Fruit fly (Drosophila melanogaster): ENCODE data around the gene inaF-C.
"Not testable (repeated sequence)": the region's sequence is repeated elsewhere in the genome, so short reads cannot be mapped to it uniquely, and the experiment has no call there.

Gene inaF-C

dm6 chrX:11753973-11754372, 22.4 kb upstream of the inaF-C start, which contains the start of gene m:
m (plus strand) TSS chrX:11754273.
- not testable (repeated sequence) for TF ChIP-seq CG7045 (GFP tag; optimal IDR thresholded peaks at IDR 0.05); pad (GFP tag; optimal IDR thresholded peaks at IDR 0.05); CG7101 (tag; optimal IDR thresholded peaks at IDR 0.05)

dm6 chrX:11736421-11736820, 4.9 kb upstream of the inaF-C start:
- TF ChIP-seq bab1 (GFP tag; optimal IDR thresholded peaks at IDR 0.05) (no peak), pad (GFP tag; optimal IDR thresholded peaks at IDR 0.05) (no peak), Clk (GFP tag; optimal IDR thresholded peaks at IDR 0.05) (no peak), CG7101 (tag; optimal IDR thresholded peaks at IDR 0.05) (no peak)

- TF ChIP-seq CG5204 (GFP tag; optimal IDR thresholded peaks at IDR 0.05) (no peak), Clk (GFP tag; optimal IDR thresholded peaks at IDR 0.05) (no peak), CG33017 (tag; optimal IDR thresholded peaks at IDR 0.05) (no peak), cic (GFP tag; optimal IDR thresholded peaks at IDR 0.05) (no peak), bab1 (GFP tag; optimal IDR thresholded peaks at IDR 0.05) (no peak), Hr96 (GFP tag; optimal IDR thresholded peaks at IDR 0.05) (no peak), Mnt (GFP tag; optimal IDR thresholded peaks at IDR 0.05) (no peak), tj (GFP tag; optimal IDR thresholded peaks at IDR 0.05) (no peak), toe (GFP tag; optimal IDR thresholded peaks at IDR 0.05) (no peak), CG1620 (GFP tag; optimal IDR thresholded peaks at IDR 0.05) (no peak), CG7045 (GFP tag; optimal IDR thresholded peaks at IDR 0.05) (no peak), CG7101 (tag; optimal IDR thresholded peaks at IDR 0.05) (no peak)
These were observed 2.2 kb upstream of the inaF-C start, which contains the start of gene inaF-A for dm6 chrX:11733795-11734194. inaF-A (minus strand) TSS chrX:11733895.

dm6 chrX:11732670-11733069, 1.1 kb upstream of the inaF-C start, which contains the start of gene inaF-B:
inaF-B (minus strand) TSS chrX:11732770.
- TF ChIP-seq Crg-1 (GFP tag; optimal IDR thresholded peaks at IDR 0.05): no peak
- no peak for TF ChIP-seq pad (GFP tag; optimal IDR thresholded peaks at IDR 0.05)
- no peak for TF ChIP-seq tj (GFP tag; optimal IDR thresholded peaks at IDR 0.05)
- no peak for TF ChIP-seq CG12768 (GFP tag; optimal IDR thresholded peaks at IDR 0.05)
- no peak for TF ChIP-seq ovo (GFP tag; optimal IDR thresholded peaks at IDR 0.05)
- no peak for TF ChIP-seq cic (GFP tag; optimal IDR thresholded peaks at IDR 0.05)
- no peak for TF ChIP-seq CG33017 (tag; optimal IDR thresholded peaks at IDR 0.05)
- TF ChIP-seq Clk (GFP tag; optimal IDR thresholded peaks at IDR 0.05): no peak
- TF ChIP-seq CG7045 (GFP tag; optimal IDR thresholded peaks at IDR 0.05): no peak
- no peak for TF ChIP-seq CG5204 (GFP tag; optimal IDR thresholded peaks at IDR 0.05)
- no peak for TF ChIP-seq CG11617 (GFP tag; optimal IDR thresholded peaks at IDR 0.05)
- no peak for TF ChIP-seq bab1 (GFP tag; optimal IDR thresholded peaks at IDR 0.05)

dm6 chrX:11729993-11730392, 1.6 kb downstream of the inaF-C start:
- TF ChIP-seq Mnt (GFP tag; optimal IDR thresholded peaks at IDR 0.05): no peak
- TF ChIP-seq CG12768 (GFP tag; optimal IDR thresholded peaks at IDR 0.05): peak; percentile 38
- TF ChIP-seq CG7045 (GFP tag; optimal IDR thresholded peaks at IDR 0.05): peak; percentile 58
- TF ChIP-seq tj (GFP tag; optimal IDR thresholded peaks at IDR 0.05): peak; percentile 3
- TF ChIP-seq Crg-1 (GFP tag; optimal IDR thresholded peaks at IDR 0.05): no peak
- peak; percentile 35 for TF ChIP-seq Hr96 (GFP tag; optimal IDR thresholded peaks at IDR 0.05)
- TF ChIP-seq CG7101 (tag; optimal IDR thresholded peaks at IDR 0.05): peak; percentile 23
- peak; percentile 16 for TF ChIP-seq CG11617 (GFP tag; optimal IDR thresholded peaks at IDR 0.05)
- peak; percentile 6 for TF ChIP-seq pad (GFP tag; optimal IDR thresholded peaks at IDR 0.05)
- no peak for TF ChIP-seq cic (GFP tag; optimal IDR thresholded peaks at IDR 0.05)
- peak; percentile 57 for TF ChIP-seq CG5204 (GFP tag; optimal IDR thresholded peaks at IDR 0.05)
- TF ChIP-seq Clk (GFP tag; optimal IDR thresholded peaks at IDR 0.05): no peak

dm6 chrX:11728999-11729398, 2.6 kb downstream of the inaF-C start, which contains the start of gene inaF-D:
inaF-D (minus strand) TSS chrX:11729099.
- TF ChIP-seq CG1620 (GFP tag; optimal IDR thresholded peaks at IDR 0.05): no peak
- no peak for TF ChIP-seq CG14711 (tag; optimal IDR thresholded peaks at IDR 0.05)
- TF ChIP-seq ovo (GFP tag; optimal IDR thresholded peaks at IDR 0.05): no peak
- TF ChIP-seq cnc (optimal IDR thresholded peaks at IDR 0.05): no peak
- no peak for TF ChIP-seq CG5204 (GFP tag; optimal IDR thresholded peaks at IDR 0.05)

dm6 chrX:11723946-11724345, 7.6 kb downstream of the inaF-C start, which contains the start of gene CG15221:
CG15221 (plus strand) TSS chrX:11724246.
- no peak for TF ChIP-seq CG14711 (tag; optimal IDR thresholded peaks at IDR 0.05)
- no peak for TF ChIP-seq Crg-1 (GFP tag; optimal IDR thresholded peaks at IDR 0.05)
- no peak for TF ChIP-seq toe (GFP tag; optimal IDR thresholded peaks at IDR 0.05)
- no peak for TF ChIP-seq Clk (GFP tag; optimal IDR thresholded peaks at IDR 0.05)
- TF ChIP-seq pad (GFP tag; optimal IDR thresholded peaks at IDR 0.05): no peak
- TF ChIP-seq CG1620 (GFP tag; optimal IDR thresholded peaks at IDR 0.05): no peak
- no peak for TF ChIP-seq cnc (optimal IDR thresholded peaks at IDR 0.05)

- TF ChIP-seq cnc (optimal IDR thresholded peaks at IDR 0.05) (no peak), Mnt (GFP tag; optimal IDR thresholded peaks at IDR 0.05) (peak; percentile 51), tj (GFP tag; optimal IDR thresholded peaks at IDR 0.05) (peak; percentile 75), Hr96 (GFP tag; optimal IDR thresholded peaks at IDR 0.05) (no peak), ovo (GFP tag; optimal IDR thresholded peaks at IDR 0.05) (peak; percentile 50), kay (GFP tag; ENCODE audit: borderline replicate concordance) (no peak), toe (GFP tag; optimal IDR thresholded peaks at IDR 0.05) (peak; percentile 24), cic (GFP tag; optimal IDR thresholded peaks at IDR 0.05) (no peak), Crg-1 (GFP tag; optimal IDR thresholded peaks at IDR 0.05) (peak; percentile 62), CG11617 (GFP tag; optimal IDR thresholded peaks at IDR 0.05) (peak; percentile 66), CG33017 (tag; optimal IDR thresholded peaks at IDR 0.05) (peak; percentile 19), CG12768 (GFP tag; optimal IDR thresholded peaks at IDR 0.05) (no peak), CG1620 (GFP tag; optimal IDR thresholded peaks at IDR 0.05) (peak; percentile 67), CG7045 (GFP tag; optimal IDR thresholded peaks at IDR 0.05) (no peak), CG14711 (tag; optimal IDR thresholded peaks at IDR 0.05) (peak; percentile 64), bab1 (GFP tag; optimal IDR thresholded peaks at IDR 0.05) (peak; percentile 89), CG5204 (GFP tag; optimal IDR thresholded peaks at IDR 0.05) (no peak), CG7101 (tag; optimal IDR thresholded peaks at IDR 0.05) (peak; percentile 55), pad (GFP tag; optimal IDR thresholded peaks at IDR 0.05) (peak; percentile 53), Clk (GFP tag; optimal IDR thresholded peaks at IDR 0.05) (no peak)
These were observed 11.4 kb downstream of the inaF-C start, which contains the start of gene Tango10 for dm6 chrX:11720138-11720537. Tango10 (plus strand) TSS chrX:11720245.
